Worm (Caenorhabditis elegans) whole organism, dauer: ENCODE measurements around the gene T28D9.16.

Source experiments
- unc-62 ChIP-seq: sonication (generic microtip); optimal IDR thresholded peaks from 2 replicates; lab custom pipeline; 2017; ENCODE audit warnings: missing biosample characterization, missing genetic modification reagents, missing genetic modification characterization

The T28D9.16 gene

DNA sequence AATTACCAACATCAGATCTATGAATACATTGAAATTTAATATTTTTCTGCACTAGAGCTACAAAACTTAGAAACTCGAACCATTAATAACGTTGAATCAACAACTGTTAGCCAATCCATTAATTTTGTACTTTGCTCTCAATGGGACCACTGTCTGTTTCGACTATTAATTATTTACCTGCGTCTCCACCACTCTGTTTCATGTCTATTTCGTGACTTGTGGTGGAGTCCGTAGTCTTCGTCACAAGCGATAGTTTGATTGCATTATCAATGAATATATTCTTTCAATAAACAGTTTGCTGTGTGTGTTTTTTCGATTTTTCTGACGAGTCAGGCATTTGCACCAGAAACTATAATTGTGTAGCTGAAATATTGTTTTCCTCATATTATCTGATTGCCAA is 10.9 kb downstream of the T28D9.16 start:
- TF ChIP-seq unc-62 (GFP tag; lab: Kevin White, UChicago), result no peak

DNA sequence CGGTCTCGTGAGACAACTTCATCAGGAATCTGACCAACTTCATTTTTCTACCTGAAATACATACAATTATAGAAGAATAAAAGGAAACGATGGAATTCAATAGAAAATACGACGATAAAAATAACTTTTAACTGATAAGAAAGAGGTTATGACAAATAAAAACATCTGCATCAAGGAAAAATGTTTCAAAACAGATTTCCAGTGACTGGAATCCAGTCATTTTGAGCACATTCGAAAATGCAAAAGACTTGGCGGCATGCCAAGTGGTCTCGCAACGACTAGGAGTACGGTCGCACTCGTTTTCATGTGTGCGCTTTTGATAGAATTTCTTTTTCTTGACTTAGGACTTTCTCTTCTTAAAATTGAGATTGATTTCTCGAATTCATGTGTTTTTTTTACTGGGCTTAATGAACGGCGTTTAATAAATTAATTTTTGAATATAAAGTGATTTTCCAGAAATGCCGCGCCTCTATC is 14.3 kb downstream of the T28D9.16 start, which contains the start of the genes snr-3 and rsp-5:
snr-3 (minus strand) TSS at position 51 of the 474 bp plus-strand sequence.
rsp-5 (plus strand) TSS at position 455 of the 474 bp plus-strand sequence.
- TF ChIP-seq unc-62 (GFP tag; lab: Kevin White, UChicago), result no peak

ce11 chrII:6491187-6491586 is 15.7 kb downstream of the T28D9.16 start:
- no peak for TF ChIP-seq unc-62 (GFP tag; lab: Kevin White, UChicago)

DNA sequence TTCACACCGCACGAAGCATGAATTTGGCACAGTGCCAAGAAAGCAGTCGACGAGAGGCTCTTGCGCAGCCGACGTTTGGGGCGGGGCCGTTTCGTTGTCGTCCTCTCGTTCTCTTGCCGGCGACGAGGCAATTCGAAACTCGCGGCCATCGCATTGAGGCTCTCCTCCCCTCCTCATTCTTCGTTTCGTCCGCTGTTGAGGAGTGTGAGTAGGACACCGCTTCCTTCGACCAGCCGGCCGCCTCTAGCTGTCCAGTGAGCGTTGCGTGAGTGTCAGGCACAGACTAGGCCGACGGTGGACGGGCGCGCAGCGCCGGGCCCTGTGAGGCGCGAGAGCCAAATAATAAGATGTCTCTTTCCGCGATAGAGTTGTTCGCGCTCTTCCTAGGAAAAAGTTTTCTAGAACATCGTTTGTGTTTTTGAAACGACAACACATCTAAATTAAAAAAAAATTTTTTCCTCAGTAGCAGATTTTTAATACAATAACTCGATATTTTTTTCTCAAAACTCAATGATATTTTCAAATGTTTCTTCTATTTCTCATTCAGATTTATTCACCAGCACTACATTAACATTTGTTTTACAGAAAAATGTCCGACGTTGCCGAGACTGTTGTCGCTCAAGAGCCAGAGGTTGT is 16.4 kb downstream of the T28D9.16 start, which contains the start of the genes T28D9.11 and T28D9.1:
T28D9.11 (minus strand) TSS at position 177 of the 636 bp plus-strand sequence.
T28D9.1 (plus strand) TSS at position 586 of the 636 bp plus-strand sequence.
- no peak for TF ChIP-seq unc-62 (GFP tag; lab: Kevin White, UChicago)

DNA sequence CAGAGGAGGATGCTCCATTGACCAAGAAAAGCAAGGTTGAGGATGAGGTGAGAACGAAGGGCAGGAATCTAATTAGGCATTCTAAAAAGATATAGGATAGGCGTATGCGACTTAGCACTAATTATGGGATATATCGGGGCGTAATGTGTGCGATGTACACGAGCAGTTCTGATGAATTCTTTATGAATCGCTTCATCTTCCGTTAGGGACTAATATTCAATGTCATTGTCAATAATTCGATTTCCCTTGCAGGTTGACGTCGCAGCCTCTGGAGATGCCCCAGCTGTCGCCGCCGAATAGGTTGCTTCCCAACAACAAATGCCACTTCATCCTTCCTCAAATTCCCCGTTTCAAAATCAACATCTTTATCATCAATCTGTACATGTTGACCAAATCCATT is 17.7 kb downstream of the T28D9.16 start:
- no peak for TF ChIP-seq unc-62 (GFP tag; lab: Kevin White, UChicago)

DNA sequence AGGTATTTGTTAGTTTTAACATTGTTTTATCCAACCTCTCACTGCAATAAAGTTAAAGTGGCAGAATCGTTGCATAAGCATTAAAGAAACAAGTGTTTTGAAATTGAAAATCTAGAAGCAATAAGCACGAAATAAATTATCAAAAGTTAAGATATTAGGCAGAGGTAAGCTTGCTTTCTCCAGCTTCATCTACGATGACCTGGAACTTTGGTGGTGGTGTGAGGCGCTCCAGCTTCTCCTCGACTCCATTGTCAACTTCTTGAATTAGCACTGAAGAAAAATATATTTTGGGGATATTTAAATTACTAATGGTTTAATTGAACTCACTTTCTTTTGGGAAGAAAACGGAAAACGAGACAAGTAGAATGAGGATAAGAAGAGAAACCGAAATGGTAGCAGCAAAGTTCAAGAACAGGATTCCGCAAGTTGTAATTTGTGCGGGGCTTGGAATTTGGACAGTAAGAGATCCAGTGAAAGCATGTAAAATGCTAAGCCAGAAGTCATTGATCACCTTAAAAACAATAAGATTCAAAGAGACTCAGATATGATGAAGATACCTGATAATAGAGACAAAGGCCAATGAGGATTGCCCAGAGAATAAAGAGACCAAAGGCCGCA is 18.3 kb downstream of the T28D9.16 start:
- TF ChIP-seq unc-62 (GFP tag; lab: Kevin White, UChicago), result no peak

DNA sequence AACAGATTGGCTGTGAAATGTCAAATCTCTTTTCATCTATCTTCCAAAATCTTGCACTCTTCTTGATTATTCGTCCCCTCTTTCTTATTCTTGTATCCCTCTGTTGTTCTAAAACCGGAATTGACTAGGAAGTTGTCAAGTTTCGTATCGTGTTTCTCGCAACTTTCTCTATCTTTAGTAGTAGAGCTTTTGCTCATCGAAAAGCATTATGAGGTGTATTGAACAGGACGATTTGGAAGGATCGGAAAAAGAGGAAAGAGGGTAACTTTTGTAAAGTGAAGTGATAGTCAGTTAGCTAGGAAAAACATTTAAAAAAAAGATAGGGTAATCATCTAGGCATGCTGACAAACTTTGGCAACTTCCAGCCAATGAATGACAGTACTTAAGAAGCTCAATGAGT is 21.0 kb downstream of the T28D9.16 start:
- no peak for TF ChIP-seq unc-62 (GFP tag; lab: Kevin White, UChicago)

- TF ChIP-seq unc-62 (GFP tag; lab: Kevin White, UChicago), result no peak
Observed at ce11 chrII:6497137-6497536, 21.6 kb downstream of the T28D9.16 start.

DNA sequence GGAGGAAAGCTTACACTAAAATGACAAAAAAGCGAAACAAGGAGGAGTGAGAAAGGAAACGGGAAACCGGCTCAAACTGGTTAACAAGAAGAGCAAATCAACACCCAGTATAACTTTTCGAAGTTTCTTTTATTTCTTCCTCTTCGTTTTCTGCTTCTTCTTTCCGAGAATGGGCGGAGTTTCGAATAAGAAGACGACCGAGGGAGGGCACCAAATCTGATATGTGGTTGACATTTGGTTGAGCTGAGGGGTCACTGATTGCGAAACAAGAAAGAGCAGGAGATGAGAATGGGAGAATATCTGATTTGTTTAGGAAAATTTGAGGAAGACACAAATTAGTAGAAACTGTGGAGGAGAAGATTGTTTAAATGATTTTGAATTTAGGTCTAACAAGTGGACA is 23.1 kb downstream of the T28D9.16 start:
- no peak for TF ChIP-seq unc-62 (GFP tag; lab: Kevin White, UChicago)

ce11 chrII:6499067-6499466 is 23.6 kb downstream of the T28D9.16 start, which contains the start of gene twk-49:
twk-49 (minus strand) TSS chrII:6499167.
- TF ChIP-seq unc-62 (GFP tag; lab: Kevin White, UChicago), result no peak

DNA sequence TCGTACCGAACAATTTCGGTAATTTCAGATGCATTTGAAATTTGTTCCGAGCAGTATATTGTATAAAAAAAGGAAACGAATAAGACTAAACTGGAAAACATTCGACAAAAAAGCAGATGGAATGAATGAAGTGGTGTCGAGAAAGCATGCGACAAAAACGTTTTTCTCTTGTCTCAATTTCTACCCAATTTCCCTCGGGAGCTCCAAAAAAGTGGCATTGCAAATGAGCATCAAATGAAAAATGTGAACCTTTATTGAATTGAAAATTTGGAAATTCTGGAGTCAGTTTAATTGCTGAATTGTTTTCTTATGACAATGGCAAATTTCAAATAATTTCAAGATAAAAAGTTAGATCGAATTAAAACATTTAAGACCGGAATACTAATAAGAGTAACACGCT is 24.7 kb downstream of the T28D9.16 start, which contains the start of gene R05G9.5:
R05G9.5 (minus strand) TSS at position 101 of the 400 bp plus-strand sequence.
- no peak for TF ChIP-seq unc-62 (GFP tag; lab: Kevin White, UChicago)

- no peak for TF ChIP-seq unc-62 (GFP tag; lab: Kevin White, UChicago)
Observed at ce11 chrII:6501420-6501819, 25.9 kb downstream of the T28D9.16 start, which contains the start of gene R05G9.3. R05G9.3 (minus strand) TSS chrII:6501520.

DNA sequence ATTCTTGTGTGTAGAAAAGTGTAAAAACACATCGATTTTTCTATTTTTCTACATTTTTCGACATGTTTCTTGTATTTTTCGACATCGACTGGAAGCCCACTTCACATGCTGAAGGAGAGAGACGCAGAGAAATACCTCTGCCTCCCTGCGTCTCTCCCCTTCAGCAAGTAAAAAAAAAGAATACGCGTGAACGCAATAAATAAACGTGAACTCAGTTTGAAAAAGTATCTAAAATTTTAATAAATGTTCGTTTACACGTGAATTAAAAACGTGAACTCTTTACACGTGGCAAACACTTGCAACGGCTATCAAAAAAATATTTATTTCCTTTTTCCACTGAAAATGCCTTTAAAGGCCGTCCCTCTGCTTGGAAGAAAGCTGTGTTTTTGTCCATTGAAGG is 27.3 kb downstream of the T28D9.16 start, which contains the start of gene R05G9.1:
R05G9.1 (plus strand) TSS at position 343 of the 400 bp plus-strand sequence.
- TF ChIP-seq unc-62 (GFP tag; lab: Kevin White, UChicago), result no peak

- no peak for TF ChIP-seq unc-62 (GFP tag; lab: Kevin White, UChicago)
Observed at ce11 chrII:6513357-6513756, 37.9 kb downstream of the T28D9.16 start.

ce11 chrII:6513911-6514310 is 38.4 kb downstream of the T28D9.16 start, which contains the start of gene R05G9R.1:
R05G9R.1 (minus strand) TSS chrII:6514011.
- no peak for TF ChIP-seq unc-62 (GFP tag; lab: Kevin White, UChicago)

- no peak for TF ChIP-seq unc-62 (GFP tag; lab: Kevin White, UChicago)
Observed at ce11 chrII:6516276-6516675, 40.8 kb downstream of the T28D9.16 start, which contains the start of gene C56E6.7. C56E6.7 (plus strand) TSS chrII:6516576.
